Worm (Caenorhabditis elegans): Measurements from ENCODE around the gene nspf-3.

Gene nspf-3

DNA sequence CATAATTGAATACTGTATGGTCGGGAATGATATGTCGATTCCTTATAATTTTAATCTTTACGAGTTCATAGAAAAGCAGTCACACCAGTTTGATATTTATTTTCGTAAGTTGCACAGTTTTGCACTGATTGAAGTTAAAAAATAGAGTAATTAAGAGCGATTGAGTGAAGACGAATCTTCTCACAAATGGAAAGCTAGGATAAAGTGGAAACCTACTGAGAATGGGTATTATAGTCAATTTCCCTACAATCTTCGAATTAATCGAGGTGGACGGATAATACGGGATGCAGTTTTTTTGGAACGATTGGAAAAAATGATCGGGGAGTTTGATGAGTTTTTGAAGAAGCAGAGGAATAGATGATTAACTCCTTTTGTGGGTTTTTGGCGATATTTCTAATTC, 49.0 kb downstream of the nspf-3 start, which contains the start of gene F22E5.23:
Gene F22E5.23, plus strand, starts transcription at position 301 of the 400 bp plus-strand sequence.
- TF ChIP-seq T22C8.4 (GFP tag; IDR thresholded peaks at IDR 0.05) (no peak), tab-1 (GFP tag; IDR thresholded peaks at IDR 0.05) (no peak), ref-1 (GFP tag; conservative IDR thresholded peaks at IDR 0.05) (no peak), med-1 (GFP tag; optimal IDR thresholded peaks at IDR 0.05; ENCODE audit: insufficient read depth) (no peak), flt-1 (GFP tag; IDR thresholded peaks at IDR 0.05) (no peak), ztf-23 (GFP tag; IDR thresholded peaks at IDR 0.05) (no peak)

All from whole organism, midembryonic.